Worm (Caenorhabditis elegans) whole organism, late embryonic: Measurements from ENCODE around the gene gst-3.

Source experiments
- C08G9.2 ChIP-seq: sonication (generic microtip); optimal IDR thresholded peaks from 2 replicates; lab custom pipeline; 2016; ENCODE audit warnings: mild to moderate bottlenecking, missing genetic modification characterization, moderate library complexity, missing compliant biosample characterization
- C38D4.7 ChIP-seq: fragments of 200-800 bp; sonication (Bioruptor generic); optimal IDR thresholded peaks from 2 replicates; lab custom pipeline; 2018; ENCODE audit warnings: mild to moderate bottlenecking, missing genetic modification characterization, moderate library complexity, missing compliant biosample characterization
- F13H6.1 ChIP-seq: sonication (generic microtip); optimal IDR thresholded peaks from 2 replicates; lab custom pipeline; 2016; ENCODE audit warnings: missing genetic modification characterization, missing compliant biosample characterization
- T23F11.4 ChIP-seq: fragments of 200-800 bp; sonication (Bioruptor generic); optimal IDR thresholded peaks from 2 replicates; lab custom pipeline; 2018; ENCODE audit warnings: mild to moderate bottlenecking, missing genetic modification characterization, missing compliant biosample characterization
- Y22D7AL.16 ChIP-seq: sonication (generic microtip); optimal IDR thresholded peaks from 2 replicates; lab custom pipeline; 2016; ENCODE audit warnings: missing genetic modification characterization, missing compliant biosample characterization
- ahr-1 ChIP-seq: sonication (generic microtip); optimal IDR thresholded peaks from 2 replicates; lab custom pipeline; 2016; ENCODE audit warnings: missing genetic modification characterization, missing compliant biosample characterization
- ceh-14 ChIP-seq: sonication (generic microtip); optimal IDR thresholded peaks from 2 replicates; lab custom pipeline; 2016; ENCODE audit warnings: missing genotype, missing genetic modification characterization, missing compliant biosample characterization
- ceh-18 ChIP-seq: sonication (generic microtip); optimal IDR thresholded peaks from 2 replicates; lab custom pipeline; 2016; ENCODE audit warnings: missing genetic modification characterization, missing compliant biosample characterization
- ceh-19 ChIP-seq: fragments of 200-800 bp; sonication (Bioruptor generic); optimal IDR thresholded peaks from 2 replicates; lab custom pipeline; 2018; ENCODE audit warnings: mild to moderate bottlenecking, missing genetic modification characterization, missing compliant biosample characterization
- ceh-24 ChIP-seq: sonication (generic microtip); optimal IDR thresholded peaks from 2 replicates; lab custom pipeline; 2016; ENCODE audit warnings: mild to moderate bottlenecking, missing genetic modification characterization, missing compliant biosample characterization
- ceh-31 ChIP-seq: sonication (generic microtip); optimal IDR thresholded peaks from 2 replicates; lab custom pipeline; 2016; ENCODE audit warnings: missing genetic modification characterization, missing compliant biosample characterization
- ceh-45 ChIP-seq: fragments of 200-800 bp; sonication (Bioruptor generic); IDR thresholded peaks from 2 replicates; pipeline ENCODE4 v1.3.6; 2022; ENCODE audit warnings: missing genetic modification reagents, missing genetic modification characterization, missing compliant biosample characterization
- ceh-48 ChIP-seq: sonication (generic microtip); optimal IDR thresholded peaks from 2 replicates; lab custom pipeline; 2016; ENCODE audit warnings: missing genetic modification characterization, inconsistent platforms, missing compliant biosample characterization
- ceh-6 ChIP-seq: fragments of 200-800 bp; sonication (Bioruptor generic); optimal IDR thresholded peaks from 2 replicates; lab custom pipeline; 2018; ENCODE audit warnings: mild to moderate bottlenecking, missing genetic modification characterization, missing compliant biosample characterization
- ceh-9 ChIP-seq: sonication (generic microtip); optimal IDR thresholded peaks from 2 replicates; lab custom pipeline; 2016; ENCODE audit warnings: mild to moderate bottlenecking, missing genetic modification characterization, inconsistent platforms, missing compliant biosample characterization
- che-1 ChIP-seq: sonication (generic microtip); optimal IDR thresholded peaks from 2 replicates; lab custom pipeline; 2016; ENCODE audit warnings: mild to moderate bottlenecking, missing genetic modification characterization, missing compliant biosample characterization
- dmd-4 ChIP-seq: sonication (generic microtip); optimal IDR thresholded peaks from 2 replicates; lab custom pipeline; 2016; ENCODE audit warnings: borderline replicate concordance, missing genetic modification characterization, missing compliant biosample characterization
- elt-4 ChIP-seq: sonication (generic microtip); optimal IDR thresholded peaks from 2 replicates; lab custom pipeline; 2016; ENCODE audit warnings: missing genetic modification characterization, missing compliant biosample characterization
- fax-1 ChIP-seq: sonication (generic microtip); optimal IDR thresholded peaks from 2 replicates; lab custom pipeline; 2016; ENCODE audit warnings: missing genotype, missing genetic modification characterization, missing compliant biosample characterization
- gmeb-2 ChIP-seq: sonication (generic microtip); optimal IDR thresholded peaks from 2 replicates; lab custom pipeline; 2016; ENCODE audit warnings: missing genetic modification characterization, inconsistent platforms, missing compliant biosample characterization
- hlh-30 ChIP-seq: sonication (generic microtip); optimal IDR thresholded peaks from 2 replicates; lab custom pipeline; 2017; ENCODE audit warnings: antibody characterized with exemption, missing genetic modification characterization, missing compliant biosample characterization; ENCODE audit not compliant: insufficient read depth
- hlh-6 ChIP-seq: sonication (generic microtip); optimal IDR thresholded peaks from 2 replicates; lab custom pipeline; 2016; ENCODE audit warnings: missing genotype, missing genetic modification characterization, missing compliant biosample characterization
- hlh-8 ChIP-seq: sonication (generic microtip); optimal IDR thresholded peaks from 2 replicates; lab custom pipeline; 2016; ENCODE audit warnings: missing genotype, missing genetic modification characterization, missing compliant biosample characterization
- lin-11 ChIP-seq: fragments of 200-800 bp; sonication (Bioruptor generic); optimal IDR thresholded peaks from 2 replicates; lab custom pipeline; 2018; ENCODE audit warnings: mild to moderate bottlenecking, missing genetic modification characterization, missing compliant biosample characterization
- madf-2 ChIP-seq: sonication (generic microtip); optimal IDR thresholded peaks from 2 replicates; lab custom pipeline; 2017; ENCODE audit warnings: missing genetic modification characterization, missing compliant biosample characterization
- nfya-1 ChIP-seq: sonication (generic microtip); optimal IDR thresholded peaks from 2 replicates; lab custom pipeline; 2017; ENCODE audit warnings: missing genetic modification characterization, mild to moderate bottlenecking, missing compliant biosample characterization, antibody characterized with exemption, moderate library complexity
- nhr-11 ChIP-seq: fragments of 150-350 bp; optimal IDR thresholded peaks from 2 replicates; lab custom pipeline; 2014; ENCODE audit warnings: missing biosample characterization, missing genetic modification characterization
- odd-2 ChIP-seq: sonication (generic microtip); optimal IDR thresholded peaks from 2 replicates; lab custom pipeline; 2017; ENCODE audit warnings: antibody characterized with exemption, mild to moderate bottlenecking, missing genetic modification characterization, missing compliant biosample characterization
- pat-9 ChIP-seq: fragments of 200-800 bp; sonication (Bioruptor generic); optimal IDR thresholded peaks from 2 replicates; lab custom pipeline; 2018; ENCODE audit warnings: mild to moderate bottlenecking, missing genetic modification characterization, moderate library complexity, missing compliant biosample characterization
- pax-1 ChIP-seq: fragments of 150-350 bp; optimal IDR thresholded peaks from 2 replicates; lab custom pipeline; 2014; ENCODE audit warnings: missing biosample characterization, missing genetic modification characterization
- pha-2 ChIP-seq: sonication (generic microtip); optimal IDR thresholded peaks from 2 replicates; lab custom pipeline; 2017; ENCODE audit warnings: mild to moderate bottlenecking, missing genetic modification characterization, missing compliant biosample characterization
- pha-4 ChIP-seq: fragments of 150-350 bp; optimal IDR thresholded peaks from 2 replicates; lab custom pipeline; 2018; ENCODE audit warnings: missing biosample characterization, missing genetic modification reagents, missing genetic modification characterization
- pros-1 ChIP-seq: fragments of 150-350 bp; optimal IDR thresholded peaks from 2 replicates; lab custom pipeline; 2014; ENCODE audit warnings: missing biosample characterization, missing genetic modification reagents, missing genetic modification characterization
- ref-2 ChIP-seq: sonication (generic microtip); optimal IDR thresholded peaks from 2 replicates; lab custom pipeline; 2016; ENCODE audit warnings: missing genetic modification characterization, missing compliant biosample characterization
- sdc-2 ChIP-seq: sonication (generic microtip); optimal IDR thresholded peaks from 2 replicates; lab custom pipeline; 2016; ENCODE audit warnings: missing genotype, missing genetic modification characterization, missing compliant biosample characterization
- sox-4 ChIP-seq: sonication (generic microtip); optimal IDR thresholded peaks from 2 replicates; lab custom pipeline; 2017; ENCODE audit warnings: mild to moderate bottlenecking, missing genetic modification characterization, inconsistent platforms, missing compliant biosample characterization
- syd-9 ChIP-seq: sonication (generic microtip); optimal IDR thresholded peaks from 2 replicates; lab custom pipeline; 2016; ENCODE audit warnings: mild to moderate bottlenecking, missing genetic modification characterization, moderate library complexity, missing compliant biosample characterization
- tbx-2 ChIP-seq: sonication (generic microtip); optimal IDR thresholded peaks from 2 replicates; lab custom pipeline; 2016; ENCODE audit warnings: missing genetic modification characterization, missing compliant biosample characterization
- ttx-3 ChIP-seq: sonication (generic microtip); optimal IDR thresholded peaks from 2 replicates; lab custom pipeline; 2016; ENCODE audit warnings: missing genetic modification reagents, missing genetic modification characterization, missing compliant biosample characterization
- unc-55 ChIP-seq: sonication (generic microtip); optimal IDR thresholded peaks from 2 replicates; lab custom pipeline; 2017; ENCODE audit warnings: missing biosample characterization, missing genetic modification reagents, missing genetic modification characterization
- unc-86 ChIP-seq: sonication (generic microtip); optimal IDR thresholded peaks from 2 replicates; lab custom pipeline; 2016; ENCODE audit warnings: missing genetic modification characterization, missing compliant biosample characterization
- zip-5 ChIP-seq: sonication (generic microtip); optimal IDR thresholded peaks from 2 replicates; lab custom pipeline; 2016; ENCODE audit warnings: missing genetic modification characterization, missing compliant biosample characterization
- ztf-16 ChIP-seq: sonication (generic microtip); optimal IDR thresholded peaks from 2 replicates; lab custom pipeline; 2017; ENCODE audit warnings: missing genetic modification characterization, missing compliant biosample characterization

Gene gst-3

ce11 chrIV:10161706-10162105 lies 21.7 kb upstream of the gst-3 start, which contains the start of gene pps-1:
Gene pps-1, plus strand, starts transcription at chrIV:10162006.
- TF ChIP-seq lin-11 (tag; lab: Kevin White, UChicago) (no peak), fax-1 (no peak), elt-4 (tag; lab: Kevin White, UChicago) (no peak), tbx-2 (tag; lab: Kevin White, UChicago) (no peak), sdc-2 (tag; lab: Kevin White, UChicago) (no peak), nfya-1 (tag; lab: Kevin White, UChicago) (no peak), ztf-16 (tag; lab: Kevin White, UChicago) (no peak), odd-2 (tag; lab: Kevin White, UChicago) (no peak), Y22D7AL.16 (tag; lab: Kevin White, UChicago) (no peak), dmd-4 (no peak), unc-55 (GFP tag; lab: Kevin White, UChicago) (no peak), gmeb-2 (tag; lab: Kevin White, UChicago) (no peak), pha-2 (tag; lab: Kevin White, UChicago) (no peak), C08G9.2 (tag; lab: Kevin White, UChicago) (no peak), ceh-48 (no peak), T23F11.4 (GFP tag; lab: Kevin White, UChicago) (no peak), nhr-11 (tag; lab: Kevin White, UChicago) (no peak)

ce11 chrIV:10157489-10158088 lies 17.5 kb upstream of the gst-3 start, which contains the start of gene ttr-53:
Gene ttr-53, plus strand, starts transcription at chrIV:10158038.
- TF ChIP-seq C08G9.2 (tag; lab: Kevin White, UChicago) = no peak
- TF ChIP-seq ceh-24 (tag; lab: Kevin White, UChicago) = no peak
- no peak for TF ChIP-seq C38D4.7 (GFP tag; lab: Kevin White, UChicago)
- no peak for TF ChIP-seq syd-9
- no peak for TF ChIP-seq hlh-8 (tag; lab: Kevin White, UChicago)
- TF ChIP-seq tbx-2 (tag; lab: Kevin White, UChicago) = no peak

- TF ChIP-seq madf-2 (tag; lab: Kevin White, UChicago) = no peak
- TF ChIP-seq ceh-31 (tag; lab: Kevin White, UChicago) = no peak
- TF ChIP-seq ahr-1 (tag; lab: Kevin White, UChicago) = no peak
- TF ChIP-seq nhr-11 (tag; lab: Kevin White, UChicago) = no peak
- no peak for TF ChIP-seq hlh-6 (tag; lab: Kevin White, UChicago)
- no peak for TF ChIP-seq unc-55 (GFP tag; lab: Kevin White, UChicago)
- no peak for TF ChIP-seq unc-86 (tag; lab: Kevin White, UChicago)
- TF ChIP-seq C08G9.2 (tag; lab: Kevin White, UChicago) = no peak
- TF ChIP-seq pros-1 (tag; lab: Kevin White, UChicago) = no peak
Observed at ce11 chrIV:10157034-10157433, 17.0 kb upstream of the gst-3 start.

- TF ChIP-seq pat-9 (tag; lab: Kevin White, UChicago) = no peak
- TF ChIP-seq ceh-9 (tag; lab: Kevin White, UChicago) = no peak
- TF ChIP-seq che-1 (tag; lab: Kevin White, UChicago) = no peak
- TF ChIP-seq pha-4 (tag; lab: Kevin White, UChicago) = no peak
- no peak for TF ChIP-seq ceh-48
- no peak for TF ChIP-seq sox-4 (tag; lab: Kevin White, UChicago)
- no peak for TF ChIP-seq syd-9
- TF ChIP-seq ceh-24 (tag; lab: Kevin White, UChicago) = no peak
- no peak for TF ChIP-seq ceh-31 (tag; lab: Kevin White, UChicago)
Observed at ce11 chrIV:10155475-10155874, 15.4 kb upstream of the gst-3 start, which contains the start of gene ttr-54. Gene ttr-54, plus strand, starts transcription at chrIV:10155775.

- TF ChIP-seq Y22D7AL.16 (tag; lab: Kevin White, UChicago) = no peak
- TF ChIP-seq pros-1 (tag; lab: Kevin White, UChicago) = no peak
- no peak for TF ChIP-seq hlh-30 (tag; lab: Kevin White, UChicago)
- TF ChIP-seq pat-9 (tag; lab: Kevin White, UChicago) = no peak
- no peak for TF ChIP-seq T23F11.4 (GFP tag; lab: Kevin White, UChicago)
- TF ChIP-seq ceh-19 (GFP tag; lab: Kevin White, UChicago) = no peak
- no peak for TF ChIP-seq ceh-14 (tag; lab: Kevin White, UChicago)
- TF ChIP-seq zip-5 = no peak
- TF ChIP-seq ztf-16 (tag; lab: Kevin White, UChicago) = no peak
- no peak for TF ChIP-seq ceh-9 (tag; lab: Kevin White, UChicago)
- TF ChIP-seq ttx-3 (tag; lab: Kevin White, UChicago) = no peak
- TF ChIP-seq ref-2 (tag; lab: Kevin White, UChicago) = no peak
- no peak for TF ChIP-seq ceh-45 (GFP tag; lab: Robert Waterston, UW)
- TF ChIP-seq odd-2 (tag; lab: Kevin White, UChicago) = no peak
- TF ChIP-seq pax-1 (tag; lab: Kevin White, UChicago) = no peak
- TF ChIP-seq ceh-18 (tag; lab: Kevin White, UChicago) = no peak
- no peak for TF ChIP-seq ceh-6 (GFP tag; lab: Kevin White, UChicago)
- no peak for TF ChIP-seq ceh-24 (tag; lab: Kevin White, UChicago)
- TF ChIP-seq F13H6.1 (tag; lab: Kevin White, UChicago) = no peak
Observed at ce11 chrIV:10153479-10153878, 13.4 kb upstream of the gst-3 start.
